Fruit fly (Drosophila melanogaster): ENCODE measurements around the gene esg.

- TF ChIP-seq CG8478 (optimal IDR thresholded peaks at IDR 0.05) (no peak), CTCF (optimal IDR thresholded peaks at IDR 0.05) (no peak)
These were observed 14.9 kb upstream of the esg start, which contains the start of gene nht for dm6 chr2L:15318801-15319200.
